Worm (Caenorhabditis elegans) whole organism, L4/young adult: ENCODE data around the gene sri-53.

ENCODE experiments used
- dao-5 ChIP-seq: sonication (generic microtip); optimal IDR thresholded peaks from 2 replicates; lab custom pipeline; 2016; ENCODE audit warnings: missing genotype, missing genetic modification characterization, moderate library complexity, missing compliant biosample characterization
- him-1 ChIP-seq: sonication (generic microtip); optimal IDR thresholded peaks from 2 replicates; lab custom pipeline; 2016; ENCODE audit warnings: missing genotype, missing genetic modification reagents, missing genetic modification characterization, missing compliant biosample characterization

DNA sequence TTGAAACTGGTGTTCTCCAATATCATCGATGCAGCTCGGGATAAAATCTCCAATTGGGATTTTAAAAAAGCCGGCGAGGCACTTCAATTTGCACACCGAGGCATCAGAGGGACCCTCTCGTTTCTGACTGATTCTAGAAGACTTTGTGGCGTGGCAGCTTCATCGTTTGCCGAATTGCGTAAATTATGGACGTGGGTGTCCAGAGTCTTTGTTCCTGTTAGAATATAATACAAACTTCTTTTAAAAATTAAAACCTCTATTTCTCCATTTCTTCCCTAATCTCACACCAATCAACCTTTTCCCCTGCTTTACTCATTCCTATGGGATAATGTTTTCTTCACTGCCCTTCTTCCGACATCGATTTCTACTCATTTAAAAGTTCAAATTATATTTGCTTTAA is 7.9 kb upstream of the sri-53 start, which contains the start of gene ZC239.5:
- TF ChIP-seq him-1 (no peak), dao-5 (no peak)
